Fruit fly (Drosophila melanogaster) whole organism, prepupa: Measurements from ENCODE around the gene Or9a.

ENCODE experiments used
- Blimp-1 ChIP-seq: fragments of 200-800 bp; sonication (Bioruptor generic); optimal IDR thresholded peaks from 3 replicates; lab custom pipeline; 2017; ENCODE audit warnings: missing biosample characterization, missing genetic modification characterization, mild to moderate bottlenecking, moderate library complexity, missing genetic modification reagents
- CG11902 ChIP-seq: fragments of 200-800 bp; sonication (Bioruptor generic); optimal IDR thresholded peaks from 3 replicates; lab custom pipeline; 2016; ENCODE audit warnings: missing biosample characterization, missing genetic modification characterization
- CG1621 ChIP-seq: fragments of 200-800 bp; sonication (Bioruptor generic); optimal IDR thresholded peaks from 3 replicates; lab custom pipeline; 2018; ENCODE audit warnings: missing biosample characterization, mild to moderate bottlenecking, missing genetic modification characterization
- CG16779 ChIP-seq: fragments of 200-800 bp; sonication (Bioruptor generic); optimal IDR thresholded peaks from 3 replicates; lab custom pipeline; 2017; ENCODE audit warnings: missing biosample characterization, mild to moderate bottlenecking, missing genetic modification characterization
- CG31627 ChIP-seq: fragments of 200-800 bp; sonication (Bioruptor generic); optimal IDR thresholded peaks from 3 replicates; lab custom pipeline; 2016; ENCODE audit warnings: missing biosample characterization, missing genetic modification characterization
- CG32006 ChIP-seq: fragments of 200-800 bp; sonication (Bioruptor generic); optimal IDR thresholded peaks from 3 replicates; lab custom pipeline; 2017; ENCODE audit warnings: missing biosample characterization, mild to moderate bottlenecking, missing genetic modification characterization
- CG34406 ChIP-seq: fragments of 200-800 bp; sonication (Bioruptor generic); optimal IDR thresholded peaks from 3 replicates; lab custom pipeline; 2016; ENCODE audit warnings: missing biosample characterization, missing genetic modification characterization
- CG3919 ChIP-seq: fragments of 200-800 bp; sonication (Bioruptor generic); optimal IDR thresholded peaks from 3 replicates; lab custom pipeline; 2016; ENCODE audit warnings: missing biosample characterization, missing genetic modification characterization
- CG6163 ChIP-seq: fragments of 200-800 bp; sonication (Bioruptor generic); IDR thresholded peaks from 3 replicates; pipeline ENCODE4 v1.3.6; 2022; ENCODE audit warnings: missing biosample characterization, missing genetic modification characterization
- CG6276 ChIP-seq: fragments of 200-800 bp; sonication (Bioruptor generic); optimal IDR thresholded peaks from 2 replicates; lab custom pipeline; 2017; ENCODE audit warnings: missing biosample characterization, mild to moderate bottlenecking, missing genetic modification characterization
- CG6808 ChIP-seq: fragments of 200-800 bp; sonication (Bioruptor generic); optimal IDR thresholded peaks from 3 replicates; lab custom pipeline; 2017; ENCODE audit warnings: missing biosample characterization, missing genetic modification characterization, mild to moderate bottlenecking, moderate library complexity, missing genetic modification reagents
- CG6854 ChIP-seq: fragments of 200-800 bp; sonication (Bioruptor generic); optimal IDR thresholded peaks from 2 replicates; lab custom pipeline; 2017; ENCODE audit warnings: missing biosample characterization, mild to moderate bottlenecking, missing genetic modification characterization
- CG7368 ChIP-seq: fragments of 200-800 bp; sonication (Bioruptor generic); optimal IDR thresholded peaks from 3 replicates; lab custom pipeline; 2016; ENCODE audit warnings: missing biosample characterization, missing genetic modification characterization
- CG8119 ChIP-seq: fragments of 200-800 bp; sonication (Bioruptor generic); IDR thresholded peaks from 3 replicates; pipeline ENCODE4 v1.3.6; 2022; ENCODE audit warnings: missing biosample characterization, missing genetic modification characterization
- CG9139 ChIP-seq: fragments of 200-800 bp; sonication (Bioruptor generic); optimal IDR thresholded peaks from 3 replicates; lab custom pipeline; 2017; ENCODE audit warnings: missing biosample characterization, mild to moderate bottlenecking, missing genetic modification characterization
- Eip75B ChIP-seq: fragments of 200-800 bp; sonication (Bioruptor generic); optimal IDR thresholded peaks from 3 replicates; lab custom pipeline; 2016; ENCODE audit warnings: missing biosample characterization, missing genetic modification characterization
- Eip78C ChIP-seq: fragments of 200-800 bp; sonication (Bioruptor generic); peaks from one replicate; lab custom pipeline; 2016; ENCODE audit warnings: missing biosample characterization, missing genetic modification characterization
- Eip93F ChIP-seq: fragments of 200-800 bp; sonication (Bioruptor generic); optimal IDR thresholded peaks from 2 replicates; lab custom pipeline; 2016; ENCODE audit warnings: missing biosample characterization, mild to moderate bottlenecking, missing genetic modification characterization
- Ets21C ChIP-seq: fragments of 200-800 bp; sonication (Bioruptor generic); optimal IDR thresholded peaks from 3 replicates; lab custom pipeline; 2016; ENCODE audit warnings: missing biosample characterization, missing genetic modification characterization
- Hr38 ChIP-seq: sonication (Bioruptor generic); optimal IDR thresholded peaks from 2 replicates; lab custom pipeline; 2016; ENCODE audit warnings: missing biosample characterization, missing genetic modification characterization
- Hr39 ChIP-seq: fragments of 200-800 bp; sonication (Bioruptor generic); optimal IDR thresholded peaks from 2 replicates; lab custom pipeline; 2016; ENCODE audit warnings: missing biosample characterization, missing genetic modification characterization
- Lpt ChIP-seq: fragments of 200-800 bp; sonication (Bioruptor generic); optimal IDR thresholded peaks from 3 replicates; lab custom pipeline; 2016; ENCODE audit warnings: missing biosample characterization, missing genetic modification characterization
- Met ChIP-seq: fragments of 200-800 bp; sonication (Bioruptor generic); optimal IDR thresholded peaks from 3 replicates; lab custom pipeline; 2016; ENCODE audit warnings: missing biosample characterization, missing genetic modification characterization
- OdsH ChIP-seq: fragments of 200-800 bp; sonication (Bioruptor generic); optimal IDR thresholded peaks from 3 replicates; lab custom pipeline; 2016; ENCODE audit warnings: missing biosample characterization, missing genetic modification characterization
- Sox102F ChIP-seq: fragments of 200-800 bp; sonication (Bioruptor generic); optimal IDR thresholded peaks from 2 replicates; lab custom pipeline; 2016; ENCODE audit warnings: missing biosample characterization, mild to moderate bottlenecking, missing genetic modification characterization
- Sox14 ChIP-seq: fragments of 200-800 bp; sonication (Bioruptor generic); optimal IDR thresholded peaks from 3 replicates; lab custom pipeline; 2016; ENCODE audit warnings: missing biosample characterization, missing genetic modification characterization
- Sox15 ChIP-seq: fragments of 200-800 bp; sonication (Bioruptor generic); optimal IDR thresholded peaks from 3 replicates; lab custom pipeline; 2016; ENCODE audit warnings: missing biosample characterization, missing genetic modification characterization
- cyc ChIP-seq: fragments of 200-800 bp; sonication (Bioruptor generic); optimal IDR thresholded peaks from 3 replicates; lab custom pipeline; 2016; ENCODE audit warnings: missing biosample characterization, missing genetic modification characterization
- dsx ChIP-seq: fragments of 200-800 bp; optimal IDR thresholded peaks from 3 replicates; lab custom pipeline; 2019; ENCODE audit warnings: missing biosample characterization, mild to moderate bottlenecking, missing genetic modification characterization, moderate library complexity; ENCODE audit not compliant: poor library complexity, severe bottlenecking
- eg ChIP-seq: fragments of 200-800 bp; sonication (Bioruptor generic); IDR thresholded peaks from 3 replicates; pipeline ENCODE4 v1.3.6; 2022; ENCODE audit warnings: missing biosample characterization, missing genetic modification characterization
- esn ChIP-seq: fragments of 200-800 bp; sonication (Bioruptor generic); optimal IDR thresholded peaks from 2 replicates; lab custom pipeline; 2016; ENCODE audit warnings: missing biosample characterization, mild to moderate bottlenecking, missing genetic modification characterization, moderate library complexity
- fd85E ChIP-seq: fragments of 200-800 bp; sonication (Bioruptor generic); optimal IDR thresholded peaks from 3 replicates; lab custom pipeline; 2016; ENCODE audit warnings: missing biosample characterization, missing genetic modification characterization
- lz ChIP-seq: fragments of 200-800 bp; sonication (Bioruptor generic); optimal IDR thresholded peaks from 3 replicates; lab custom pipeline; 2016; ENCODE audit warnings: missing biosample characterization, missing genetic modification characterization
- pdm3 ChIP-seq: fragments of 200-800 bp; sonication (Bioruptor generic); optimal IDR thresholded peaks from 3 replicates; lab custom pipeline; 2016; ENCODE audit warnings: missing biosample characterization, missing genetic modification characterization
- spab ChIP-seq: fragments of 200-800 bp; sonication (Bioruptor generic); optimal IDR thresholded peaks from 2 replicates; lab custom pipeline; 2017; ENCODE audit warnings: missing biosample characterization, mild to moderate bottlenecking, missing genetic modification characterization, missing genetic modification reagents
- ss ChIP-seq, 2 experiments: fragments of 200-800 bp; sonication (Bioruptor generic); optimal IDR thresholded peaks; 2 replicates in 1 of 2; 3 replicates in 1 of 2; lab custom pipeline; 2017 to 2018; ENCODE audit warnings: mild to moderate bottlenecking in 2 of 2, missing biosample characterization in 2 of 2, missing genetic modification characterization in 2 of 2, moderate library complexity in 1 of 2
- vri ChIP-seq: fragments of 200-800 bp; sonication (Bioruptor generic); optimal IDR thresholded peaks from 3 replicates; lab custom pipeline; 2016; ENCODE audit warnings: missing biosample characterization, mild to moderate bottlenecking, missing genetic modification characterization

The Or9a gene

DNA sequence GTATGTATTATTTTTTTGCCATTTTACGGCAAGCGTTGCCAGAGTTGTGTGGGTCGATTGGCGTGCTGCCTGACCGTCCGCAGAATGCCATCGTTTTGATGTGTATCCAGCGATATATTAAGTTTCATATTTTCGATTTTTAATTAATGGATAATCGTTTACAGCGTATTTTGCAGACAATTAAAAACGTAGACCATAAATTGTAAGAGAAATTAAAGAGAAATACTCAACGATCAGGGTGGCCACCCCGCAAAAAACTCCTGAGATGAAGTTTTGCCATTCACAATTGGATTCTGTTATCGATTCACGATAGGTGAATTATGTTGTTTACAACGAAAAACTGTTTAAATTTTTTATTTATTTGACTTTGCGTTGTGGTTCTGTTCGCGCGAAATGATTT lies 15.1 kb upstream of the Or9a start, which contains the start of gene nocte (continued):
- TF ChIP-seq Hr38 (no peak), CG6163 (no peak), dsx (GFP tag; lab: Kevin White, UChicago) (no peak), CG1621 (no peak), Ets21C (GFP tag; lab: Kevin White, UChicago) (no peak), CG9139 (GFP tag; lab: Kevin White, UChicago) (no peak), CG7368 (GFP tag; lab: Kevin White, UChicago) (no peak), Blimp-1 (no peak), Eip78C (GFP tag; lab: Kevin White, UChicago) (peak; percentile 52)

DNA sequence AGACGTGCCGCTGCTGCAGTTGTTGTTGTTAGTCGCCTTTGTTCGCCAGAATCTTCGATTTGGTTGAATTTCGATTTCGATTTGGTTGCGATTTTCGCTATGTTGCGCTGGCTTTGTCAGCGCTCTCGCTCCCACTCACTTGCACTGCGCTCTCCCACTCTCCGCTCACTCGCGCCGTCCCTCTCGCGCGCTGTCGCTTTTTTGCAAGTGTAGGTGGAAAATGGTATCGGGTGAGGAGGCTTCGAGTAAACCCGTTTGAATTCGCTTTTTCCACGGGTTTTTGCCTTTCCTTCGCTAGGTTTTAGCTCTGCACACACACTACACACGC lies 14.7 kb upstream of the Or9a start:
- TF ChIP-seq Ets21C (GFP tag; lab: Kevin White, UChicago) (no peak), spab (no peak), CG6808 (GFP tag; lab: Kevin White, UChicago) (peak; percentile 31), ss (GFP tag; optimal IDR thresholded peaks at IDR 0.05; lab: Kevin White, UChicago) (peak in 1 of 2 experiments; percentile 6), CG11902 (no peak), Sox14 (GFP tag; lab: Kevin White, UChicago) (peak; percentile 19)

DNA sequence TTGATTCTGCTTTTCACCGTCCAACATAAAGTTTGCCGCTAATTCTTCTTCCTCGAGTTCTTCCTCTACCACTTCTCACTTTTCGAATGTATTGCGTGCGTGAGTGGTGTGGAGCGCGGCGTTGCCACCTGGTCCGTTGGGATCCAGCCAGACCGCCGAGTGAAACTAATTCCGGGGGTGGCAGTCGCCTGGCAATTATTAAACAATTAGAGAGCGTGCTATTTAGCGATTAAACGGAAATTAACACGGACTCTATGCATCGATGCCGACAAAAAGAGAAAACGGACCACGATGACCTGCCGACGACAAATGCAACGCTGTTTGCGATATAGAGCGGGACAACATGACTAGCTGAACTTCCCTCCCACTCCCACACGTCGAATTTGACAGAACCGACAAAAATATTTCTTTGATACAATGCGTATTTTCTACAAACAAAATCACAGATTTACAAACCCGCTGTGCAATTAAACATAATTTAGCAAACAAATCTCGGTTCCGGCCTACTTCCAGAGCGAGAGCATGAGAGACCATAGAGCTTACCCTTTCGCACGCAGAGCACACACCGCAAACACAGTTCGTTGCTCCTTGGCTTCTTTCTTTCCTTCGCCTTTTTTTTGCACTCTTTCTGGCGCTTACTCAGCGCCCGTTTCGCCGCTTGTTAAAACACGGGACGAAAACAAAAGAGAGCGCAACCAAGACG lies 14.2 kb upstream of the Or9a start, which contains the start of gene CG2889:
Gene CG2889 (plus strand): TSS at position 429 of the 703 bp plus-strand sequence.
- TF ChIP-seq Ets21C (GFP tag; lab: Kevin White, UChicago) (peak; percentile 9), Eip75B (peak; percentile 30), CG31627 (GFP tag; lab: Kevin White, UChicago) (peak; percentile 37), lz (GFP tag; lab: Kevin White, UChicago) (peak; percentile 19), CG11902 (peak; percentile 3), CG32006 (GFP tag; lab: Kevin White, UChicago) (peak; percentile 2), CG7368 (GFP tag; lab: Kevin White, UChicago) (peak; percentile 10), Eip78C (GFP tag; lab: Kevin White, UChicago) (peak; percentile 29), Sox15 (GFP tag; lab: Kevin White, UChicago) (no peak), esn (peak; percentile 22), Blimp-1 (no peak), CG3919 (GFP tag; lab: Kevin White, UChicago) (peak; percentile 13), CG9139 (GFP tag; lab: Kevin White, UChicago) (no peak), OdsH (GFP tag; lab: Kevin White, UChicago) (no peak), cyc (GFP tag; lab: Kevin White, UChicago) (peak; percentile 23), Sox102F (GFP tag; lab: Kevin White, UChicago) (no peak), eg (GFP tag; lab: Robert Waterston, UW) (peak; percentile 20; the same call in 1 of the 3 replicates), Hr39 (GFP tag; lab: Kevin White, UChicago) (peak; percentile 23), Sox14 (GFP tag; lab: Kevin White, UChicago) (peak; percentile 38)

DNA sequence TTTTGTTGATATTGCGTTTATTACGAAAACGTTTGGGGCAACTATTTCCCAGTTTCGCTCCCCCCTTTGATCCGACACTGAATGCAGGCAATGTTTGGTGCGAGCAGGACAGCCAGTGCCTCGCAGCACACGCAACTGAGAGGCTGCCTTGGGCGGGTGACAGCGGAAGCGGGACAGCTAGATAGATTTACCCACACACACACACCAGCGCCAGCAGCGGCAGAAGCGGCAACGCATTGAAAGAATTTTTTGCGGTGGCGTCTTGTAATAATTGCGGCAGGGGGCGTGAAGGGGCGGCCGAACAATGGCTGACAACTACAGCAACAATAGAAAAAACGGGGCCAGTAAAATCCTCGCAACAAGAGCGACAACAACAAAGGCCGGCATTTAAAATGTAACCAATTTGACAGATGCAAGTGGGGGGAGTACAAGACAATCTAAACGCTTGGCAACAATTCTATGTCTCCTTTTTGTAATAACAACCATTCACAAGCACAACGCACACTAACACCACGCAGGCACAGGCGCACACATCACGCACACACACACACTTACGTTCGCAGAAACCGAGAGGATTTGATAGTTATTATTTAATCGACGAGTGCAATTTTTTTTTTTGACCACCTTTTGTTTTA lies 13.3 kb upstream of the Or9a start:
- TF ChIP-seq CG16779 (tag; lab: Kevin White, UChicago), result no peak
- no peak for TF ChIP-seq Eip93F (GFP tag; lab: Kevin White, UChicago)
- TF ChIP-seq CG6276 (GFP tag; lab: Kevin White, UChicago), result no peak
- peak; percentile 19 for TF ChIP-seq Lpt (GFP tag; lab: Kevin White, UChicago)
- TF ChIP-seq fd85E (GFP tag; lab: Kevin White, UChicago), result no peak
- TF ChIP-seq eg (GFP tag; lab: Robert Waterston, UW), result 0 out of 3 replicates have a peak, but pooled peaks have one; percentile 36
- TF ChIP-seq CG6854, result peak; percentile 6
- TF ChIP-seq OdsH (GFP tag; lab: Kevin White, UChicago), result no peak
- TF ChIP-seq CG8119 (GFP tag; lab: Robert Waterston, UW), result no peak
- TF ChIP-seq Hr39 (GFP tag; lab: Kevin White, UChicago), result no peak
- no peak for TF ChIP-seq Met (GFP tag; lab: Kevin White, UChicago)
- TF ChIP-seq vri (GFP tag; lab: Kevin White, UChicago), result no peak
- TF ChIP-seq Sox14 (GFP tag; lab: Kevin White, UChicago), result peak; percentile 76
- no peak for TF ChIP-seq CG31627 (GFP tag; lab: Kevin White, UChicago)
- TF ChIP-seq CG34406 (GFP tag; lab: Kevin White, UChicago), result no peak
- TF ChIP-seq Blimp-1, result no peak
- TF ChIP-seq Eip78C (GFP tag; lab: Kevin White, UChicago), result peak; percentile 65
- TF ChIP-seq dsx (GFP tag; lab: Kevin White, UChicago), result peak; percentile 30
- TF ChIP-seq CG9139 (GFP tag; lab: Kevin White, UChicago), result no peak
- no peak for TF ChIP-seq CG11902
- no peak for TF ChIP-seq pdm3 (GFP tag; lab: Kevin White, UChicago)
- no peak for TF ChIP-seq esn
- TF ChIP-seq Sox102F (GFP tag; lab: Kevin White, UChicago), result no peak
- 0 out of 3 replicates have a peak, but pooled peaks have one; percentile 7 for TF ChIP-seq CG6163
